Worm (Caenorhabditis elegans) whole organism, early embryonic: ENCODE data around the gene M05D6.5.

Experiments
- B0310.2 ChIP-seq: sonication (generic microtip); optimal IDR thresholded peaks from 2 replicates; lab custom pipeline; 2016; ENCODE audit warnings: mild to moderate bottlenecking, missing genetic modification characterization, missing compliant biosample characterization
- F13C5.2 ChIP-seq: sonication (generic microtip); optimal IDR thresholded peaks from 2 replicates; lab custom pipeline; 2017; ENCODE audit warnings: mild to moderate bottlenecking, missing genetic modification characterization, inconsistent platforms, missing compliant biosample characterization
- aly-1 ChIP-seq: sonication (generic microtip); optimal IDR thresholded peaks from 2 replicates; lab custom pipeline; 2016; ENCODE audit warnings: missing genetic modification characterization, missing compliant biosample characterization
- ama-1 ChIP-seq: fragments of 150-350 bp; optimal IDR thresholded peaks from 2 replicates; lab custom pipeline; 2014
- ceh-13 ChIP-seq: fragments of 200-800 bp; sonication (Bioruptor generic); optimal IDR thresholded peaks from 2 replicates; lab custom pipeline; 2018; ENCODE audit warnings: mild to moderate bottlenecking, missing genetic modification characterization, missing compliant biosample characterization
- ceh-36 ChIP-seq: sonication (generic microtip); optimal IDR thresholded peaks from 2 replicates; lab custom pipeline; 2016; ENCODE audit warnings: missing genetic modification characterization, inconsistent platforms, missing compliant biosample characterization
- ets-7 ChIP-seq: sonication (generic microtip); optimal IDR thresholded peaks from 2 replicates; lab custom pipeline; 2016; ENCODE audit warnings: missing genotype, missing genetic modification characterization, missing compliant biosample characterization
- flt-1 ChIP-seq: fragments of 200-800 bp; sonication (Bioruptor generic); IDR thresholded peaks from 2 replicates; pipeline ENCODE4 v1.3.6; 2022; ENCODE audit warnings: missing genetic modification characterization, missing compliant biosample characterization
- hmbx-1 ChIP-seq: sonication (generic microtip); optimal IDR thresholded peaks from 2 replicates; lab custom pipeline; 2016; ENCODE audit warnings: mild to moderate bottlenecking, missing genetic modification characterization, missing compliant biosample characterization
- hmg-4 ChIP-seq: fragments of 200-800 bp; sonication (Bioruptor generic); optimal IDR thresholded peaks from 2 replicates; lab custom pipeline; 2018; ENCODE audit warnings: mild to moderate bottlenecking, missing genetic modification characterization, missing compliant biosample characterization
- hnd-1 ChIP-seq: sonication (generic microtip); optimal IDR thresholded peaks from 2 replicates; lab custom pipeline; 2016; ENCODE audit warnings: missing genetic modification characterization, missing compliant biosample characterization
- pes-1 ChIP-seq: fragments of 200-800 bp; sonication (Bioruptor generic); IDR thresholded peaks from 2 replicates; pipeline ENCODE4 v1.3.6; 2022; ENCODE audit warnings: missing genetic modification reagents, missing genetic modification characterization, missing compliant biosample characterization
- scrt-1 ChIP-seq: fragments of 200-800 bp; sonication (Bioruptor generic); IDR thresholded peaks from 2 replicates; pipeline ENCODE4 v1.3.6; 2022; ENCODE audit warnings: missing genetic modification characterization, missing compliant biosample characterization
- sea-1 ChIP-seq: fragments of 200-800 bp; sonication (Bioruptor generic); conservative IDR thresholded peaks from 2 replicates; pipeline ENCODE4 v1.3.6; 2022; ENCODE audit warnings: missing genetic modification characterization, missing compliant biosample characterization
- tbx-11 ChIP-seq: fragments of 200-800 bp; sonication (Bioruptor generic); IDR thresholded peaks from 2 replicates; pipeline ENCODE4 v1.3.6; 2022; ENCODE audit warnings: missing genetic modification characterization, missing compliant biosample characterization
- tbx-37 ChIP-seq: fragments of 200-800 bp; sonication (Bioruptor generic); conservative IDR thresholded peaks from 2 replicates; pipeline ENCODE4 v1.3.6; 2022; ENCODE audit warnings: missing genetic modification reagents, missing genetic modification characterization, missing compliant biosample characterization
- tra-4 ChIP-seq: sonication (generic microtip); optimal IDR thresholded peaks from 2 replicates; lab custom pipeline; 2017; ENCODE audit warnings: missing genetic modification characterization, missing compliant biosample characterization

Gene M05D6.5

ce11 chrII:8471139-8471538, 10.9 kb downstream of the M05D6.5 start, which contains the start of gene M05D6.8:
Gene M05D6.8 (minus strand): TSS chrII:8471239.
- TF ChIP-seq sea-1 (GFP tag; lab: Robert Waterston, UW) (no peak), flt-1 (no peak), hmbx-1 (tag; lab: Kevin White, UChicago) (no peak), ets-7 (tag; lab: Kevin White, UChicago) (no peak), hnd-1 (no peak), aly-1 (no peak), ceh-13 (GFP tag; lab: Kevin White, UChicago) (no peak), tbx-11 (GFP tag; lab: Robert Waterston, UW) (no peak), pes-1 (GFP tag; lab: Robert Waterston, UW) (no peak), ama-1 (lab: Kevin White, UChicago) (no peak), ceh-36 (tag; lab: Kevin White, UChicago) (no peak), tbx-37 (GFP tag; lab: Robert Waterston, UW) (no peak), F13C5.2 (tag; lab: Kevin White, UChicago) (no peak), B0310.2 (tag; lab: Kevin White, UChicago) (no peak), hmg-4 (GFP tag; lab: Kevin White, UChicago) (no peak)

- TF ChIP-seq sea-1 (GFP tag; lab: Robert Waterston, UW) (no peak), ceh-13 (GFP tag; lab: Kevin White, UChicago) (no peak), tbx-11 (GFP tag; lab: Robert Waterston, UW) (no peak), hmbx-1 (tag; lab: Kevin White, UChicago) (no peak), ets-7 (tag; lab: Kevin White, UChicago) (no peak), scrt-1 (GFP tag; lab: Robert Waterston, UW) (no peak), tbx-37 (GFP tag; lab: Robert Waterston, UW) (no peak), hnd-1 (no peak), tra-4 (tag; lab: Kevin White, UChicago) (no peak), pes-1 (GFP tag; lab: Robert Waterston, UW) (no peak), B0310.2 (tag; lab: Kevin White, UChicago) (no peak), hmg-4 (GFP tag; lab: Kevin White, UChicago) (no peak), ceh-36 (tag; lab: Kevin White, UChicago) (no peak), aly-1 (no peak), flt-1 (no peak), F13C5.2 (tag; lab: Kevin White, UChicago) (no peak)
Observed at ce11 chrII:8467809-8468208, 14.2 kb downstream of the M05D6.5 start, which contains the start of gene M05D6.2. Gene M05D6.2 (plus strand): TSS chrII:8468109.

- TF ChIP-seq ama-1 (lab: Kevin White, UChicago) (no peak), aly-1 (no peak)
Observed at ce11 chrII:8466874-8467273, 15.1 kb downstream of the M05D6.5 start, which contains the start of gene F22B5.10. Gene F22B5.10 (plus strand): TSS chrII:8467174.

- TF ChIP-seq ceh-36 (tag; lab: Kevin White, UChicago) (peak; percentile 45), hmg-4 (GFP tag; lab: Kevin White, UChicago) (no peak)
Observed at ce11 chrII:8464448-8464898, 17.5 kb downstream of the M05D6.5 start, which contains the start of gene fars-3. Gene fars-3 (plus strand): TSS chrII:8464848.

ce11 chrII:8457438-8457837, 24.6 kb downstream of the M05D6.5 start, which contains the start of gene zyg-9:
Gene zyg-9 (plus strand): TSS chrII:8457818.
- no peak for TF ChIP-seq hmbx-1 (tag; lab: Kevin White, UChicago)
- TF ChIP-seq F13C5.2 (tag; lab: Kevin White, UChicago): no peak
- no peak for TF ChIP-seq hnd-1
- TF ChIP-seq flt-1: no peak

- no peak for TF ChIP-seq hmbx-1 (tag; lab: Kevin White, UChicago)
- TF ChIP-seq flt-1: no peak
- TF ChIP-seq hmg-4 (GFP tag; lab: Kevin White, UChicago): no peak
- TF ChIP-seq hnd-1: no peak
- no peak for TF ChIP-seq pes-1 (GFP tag; lab: Robert Waterston, UW)
- no peak for TF ChIP-seq ceh-13 (GFP tag; lab: Kevin White, UChicago)
- no peak for TF ChIP-seq ceh-36 (tag; lab: Kevin White, UChicago)
- no peak for TF ChIP-seq sea-1 (GFP tag; lab: Robert Waterston, UW)
- TF ChIP-seq ama-1 (lab: Kevin White, UChicago): no peak
- TF ChIP-seq aly-1: no peak
- TF ChIP-seq tbx-11 (GFP tag; lab: Robert Waterston, UW): no peak
- no peak for TF ChIP-seq B0310.2 (tag; lab: Kevin White, UChicago)
- no peak for TF ChIP-seq F13C5.2 (tag; lab: Kevin White, UChicago)
- no peak for TF ChIP-seq scrt-1 (GFP tag; lab: Robert Waterston, UW)
- TF ChIP-seq ets-7 (tag; lab: Kevin White, UChicago): no peak
- no peak for TF ChIP-seq tbx-37 (GFP tag; lab: Robert Waterston, UW)
- TF ChIP-seq tra-4 (tag; lab: Kevin White, UChicago): no peak
Observed at ce11 chrII:8456681-8457389, 25.2 kb downstream of the M05D6.5 start.

ce11 chrII:8456094-8456493, 25.9 kb downstream of the M05D6.5 start, which contains the start of gene F22B5.6:
Gene F22B5.6 (minus strand): TSS chrII:8456194.
- TF ChIP-seq tbx-11 (GFP tag; lab: Robert Waterston, UW): no peak
- TF ChIP-seq hnd-1: no peak

- no peak for TF ChIP-seq tbx-37 (GFP tag; lab: Robert Waterston, UW)
- TF ChIP-seq sea-1 (GFP tag; lab: Robert Waterston, UW): no peak
- TF ChIP-seq ets-7 (tag; lab: Kevin White, UChicago): no peak
- no peak for TF ChIP-seq B0310.2 (tag; lab: Kevin White, UChicago)
- TF ChIP-seq ceh-13 (GFP tag; lab: Kevin White, UChicago): no peak
- no peak for TF ChIP-seq tra-4 (tag; lab: Kevin White, UChicago)
- TF ChIP-seq scrt-1 (GFP tag; lab: Robert Waterston, UW): no peak
- TF ChIP-seq pes-1 (GFP tag; lab: Robert Waterston, UW): no peak
- TF ChIP-seq ceh-36 (tag; lab: Kevin White, UChicago): no peak
- TF ChIP-seq tbx-11 (GFP tag; lab: Robert Waterston, UW): no peak
- TF ChIP-seq hnd-1: no peak
Observed at ce11 chrII:8454513-8454912, 27.5 kb downstream of the M05D6.5 start, which contains the start of gene F22B5.5. Gene F22B5.5 (minus strand): TSS chrII:8454613.
